Worm (Caenorhabditis elegans): ENCODE data around the gene orc-1.

DNA sequence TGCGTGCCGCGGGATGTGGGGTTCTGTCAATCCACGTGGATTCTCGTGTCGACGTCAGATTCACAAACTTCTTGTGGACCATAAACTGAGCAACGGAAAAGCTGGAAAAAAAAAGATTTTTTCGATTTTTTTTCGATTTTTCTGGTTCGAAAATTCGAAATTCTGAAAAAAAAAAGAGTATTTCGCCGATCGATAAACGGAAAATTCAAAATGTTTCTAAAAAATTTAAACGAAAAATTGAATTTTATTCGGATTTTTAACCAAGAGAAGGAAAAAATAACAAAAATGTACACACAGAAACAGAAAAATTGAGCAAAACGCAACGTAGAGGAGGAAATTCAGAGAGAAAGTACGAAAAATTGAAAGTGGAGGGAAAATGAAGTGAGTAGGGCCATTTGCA lies 46.5 kb upstream of the orc-1 start, which contains the start of gene Y39A1A.3:
- TF ChIP-seq unc-62 (GFP tag; optimal IDR thresholded peaks at IDR 0.05): no peak
- no peak for TF ChIP-seq akir-1 (GFP tag; optimal IDR thresholded peaks at IDR 0.05)
- no peak for TF ChIP-seq pha-4 (tag; optimal IDR thresholded peaks at IDR 0.05)
- TF ChIP-seq sea-2 (GFP tag; IDR thresholded peaks at IDR 0.05): no peak
- TF ChIP-seq hlh-12 (tag; optimal IDR thresholded peaks at IDR 0.05): no peak
- TF ChIP-seq lag-1 (GFP tag; IDR thresholded peaks at IDR 0.05): no peak
- no peak for TF ChIP-seq somi-1 (GFP tag; optimal IDR thresholded peaks at IDR 0.05)
- TF ChIP-seq bed-1 (GFP tag; IDR thresholded peaks at IDR 0.05): no peak
- TF ChIP-seq snpc-4 (GFP tag; optimal IDR thresholded peaks at IDR 0.05): no peak
- TF ChIP-seq snpc-4 (tag; optimal IDR thresholded peaks at IDR 0.05): no peak

Measured in whole organism, young adult.